Worm (Caenorhabditis elegans) whole organism, early embryonic: ENCODE data around the gene phy-3.

ENCODE experiments used
- B0310.2 ChIP-seq: sonication (generic microtip); optimal IDR thresholded peaks from 2 replicates; lab custom pipeline; 2016; ENCODE audit warnings: mild to moderate bottlenecking, missing genetic modification characterization, missing compliant biosample characterization
- F13C5.2 ChIP-seq: sonication (generic microtip); optimal IDR thresholded peaks from 2 replicates; lab custom pipeline; 2017; ENCODE audit warnings: mild to moderate bottlenecking, missing genetic modification characterization, inconsistent platforms, missing compliant biosample characterization
- aly-1 ChIP-seq: sonication (generic microtip); optimal IDR thresholded peaks from 2 replicates; lab custom pipeline; 2016; ENCODE audit warnings: missing genetic modification characterization, missing compliant biosample characterization
- ama-1 ChIP-seq: fragments of 150-350 bp; optimal IDR thresholded peaks from 2 replicates; lab custom pipeline; 2014
- ceh-13 ChIP-seq: fragments of 200-800 bp; sonication (Bioruptor generic); optimal IDR thresholded peaks from 2 replicates; lab custom pipeline; 2018; ENCODE audit warnings: mild to moderate bottlenecking, missing genetic modification characterization, missing compliant biosample characterization
- ceh-36 ChIP-seq: sonication (generic microtip); optimal IDR thresholded peaks from 2 replicates; lab custom pipeline; 2016; ENCODE audit warnings: missing genetic modification characterization, inconsistent platforms, missing compliant biosample characterization
- ets-7 ChIP-seq: sonication (generic microtip); optimal IDR thresholded peaks from 2 replicates; lab custom pipeline; 2016; ENCODE audit warnings: missing genotype, missing genetic modification characterization, missing compliant biosample characterization
- flt-1 ChIP-seq: fragments of 200-800 bp; sonication (Bioruptor generic); IDR thresholded peaks from 2 replicates; pipeline ENCODE4 v1.3.6; 2022; ENCODE audit warnings: missing genetic modification characterization, missing compliant biosample characterization
- hmbx-1 ChIP-seq: sonication (generic microtip); optimal IDR thresholded peaks from 2 replicates; lab custom pipeline; 2016; ENCODE audit warnings: mild to moderate bottlenecking, missing genetic modification characterization, missing compliant biosample characterization
- hmg-4 ChIP-seq: fragments of 200-800 bp; sonication (Bioruptor generic); optimal IDR thresholded peaks from 2 replicates; lab custom pipeline; 2018; ENCODE audit warnings: mild to moderate bottlenecking, missing genetic modification characterization, missing compliant biosample characterization
- hnd-1 ChIP-seq: sonication (generic microtip); optimal IDR thresholded peaks from 2 replicates; lab custom pipeline; 2016; ENCODE audit warnings: missing genetic modification characterization, missing compliant biosample characterization
- pes-1 ChIP-seq: fragments of 200-800 bp; sonication (Bioruptor generic); IDR thresholded peaks from 2 replicates; pipeline ENCODE4 v1.3.6; 2022; ENCODE audit warnings: missing genetic modification reagents, missing genetic modification characterization, missing compliant biosample characterization
- scrt-1 ChIP-seq: fragments of 200-800 bp; sonication (Bioruptor generic); IDR thresholded peaks from 2 replicates; pipeline ENCODE4 v1.3.6; 2022; ENCODE audit warnings: missing genetic modification characterization, missing compliant biosample characterization
- sea-1 ChIP-seq: fragments of 200-800 bp; sonication (Bioruptor generic); conservative IDR thresholded peaks from 2 replicates; pipeline ENCODE4 v1.3.6; 2022; ENCODE audit warnings: missing genetic modification characterization, missing compliant biosample characterization
- tbx-11 ChIP-seq: fragments of 200-800 bp; sonication (Bioruptor generic); IDR thresholded peaks from 2 replicates; pipeline ENCODE4 v1.3.6; 2022; ENCODE audit warnings: missing genetic modification characterization, missing compliant biosample characterization
- tbx-37 ChIP-seq: fragments of 200-800 bp; sonication (Bioruptor generic); conservative IDR thresholded peaks from 2 replicates; pipeline ENCODE4 v1.3.6; 2022; ENCODE audit warnings: missing genetic modification reagents, missing genetic modification characterization, missing compliant biosample characterization
- tra-4 ChIP-seq: sonication (generic microtip); optimal IDR thresholded peaks from 2 replicates; lab custom pipeline; 2017; ENCODE audit warnings: missing genetic modification characterization, missing compliant biosample characterization

phy-3 gene

ce11 chrV:16838435-16838834, 5.5 kb downstream of the phy-3 start:
- no peak for TF ChIP-seq pes-1 (GFP tag; lab: Robert Waterston, UW)
- no peak for TF ChIP-seq tra-4 (tag; lab: Kevin White, UChicago)
- TF ChIP-seq sea-1 (GFP tag; lab: Robert Waterston, UW) = no peak
- no peak for TF ChIP-seq tbx-37
- no peak for TF ChIP-seq ceh-13 (GFP tag; lab: Kevin White, UChicago)
- no peak for TF ChIP-seq hmbx-1 (tag; lab: Kevin White, UChicago)

ce11 chrV:16840283-16840682, 7.3 kb downstream of the phy-3 start:
- TF ChIP-seq pes-1 (GFP tag; lab: Robert Waterston, UW) (no peak), hmg-4 (GFP tag; lab: Kevin White, UChicago) (no peak), ceh-13 (GFP tag; lab: Kevin White, UChicago) (no peak), F13C5.2 (tag; lab: Kevin White, UChicago) (no peak), scrt-1 (GFP tag; lab: Robert Waterston, UW) (no peak), ets-7 (no peak), flt-1 (GFP tag; lab: Robert Waterston, UW) (no peak), tbx-11 (GFP tag; lab: Robert Waterston, UW) (no peak), ama-1 (lab: Kevin White, UChicago) (no peak), aly-1 (tag; lab: Kevin White, UChicago) (no peak), tra-4 (tag; lab: Kevin White, UChicago) (no peak), tbx-37 (no peak), hnd-1 (tag; lab: Kevin White, UChicago) (no peak), ceh-36 (tag; lab: Kevin White, UChicago) (no peak), sea-1 (GFP tag; lab: Robert Waterston, UW) (no peak), B0310.2 (tag; lab: Kevin White, UChicago) (no peak), hmbx-1 (tag; lab: Kevin White, UChicago) (no peak)

ce11 chrV:16840961-16841360, 8.0 kb downstream of the phy-3 start, which contains the start of gene clec-40:
Gene clec-40 (minus strand): TSS chrV:16841061.
- TF ChIP-seq sea-1 (GFP tag; lab: Robert Waterston, UW) (no peak), ama-1 (lab: Kevin White, UChicago) (no peak), flt-1 (GFP tag; lab: Robert Waterston, UW) (no peak), hmg-4 (GFP tag; lab: Kevin White, UChicago) (no peak), pes-1 (GFP tag; lab: Robert Waterston, UW) (no peak), ceh-36 (tag; lab: Kevin White, UChicago) (no peak)

ce11 chrV:16842941-16843340, 10.0 kb downstream of the phy-3 start, which contains the start of gene clec-25:
Gene clec-25 (plus strand): TSS chrV:16843241.
- TF ChIP-seq hnd-1 (tag; lab: Kevin White, UChicago) (no peak), F13C5.2 (tag; lab: Kevin White, UChicago) (no peak), hmbx-1 (tag; lab: Kevin White, UChicago) (no peak), tra-4 (tag; lab: Kevin White, UChicago) (no peak), tbx-11 (GFP tag; lab: Robert Waterston, UW) (no peak), hmg-4 (GFP tag; lab: Kevin White, UChicago) (no peak), B0310.2 (tag; lab: Kevin White, UChicago) (no peak), scrt-1 (GFP tag; lab: Robert Waterston, UW) (no peak), aly-1 (tag; lab: Kevin White, UChicago) (no peak), ets-7 (no peak), ceh-13 (GFP tag; lab: Kevin White, UChicago) (no peak), ama-1 (lab: Kevin White, UChicago) (no peak), ceh-36 (tag; lab: Kevin White, UChicago) (no peak), sea-1 (GFP tag; lab: Robert Waterston, UW) (no peak), tbx-37 (no peak), flt-1 (GFP tag; lab: Robert Waterston, UW) (no peak)

ce11 chrV:16848498-16848897, 15.5 kb downstream of the phy-3 start, which contains the start of the genes clec-36 and clec-26:
Gene clec-36 (minus strand): TSS chrV:16848598.
Gene clec-26 (plus strand): TSS chrV:16848611.
- TF ChIP-seq F13C5.2 (tag; lab: Kevin White, UChicago) (no peak), tbx-11 (GFP tag; lab: Robert Waterston, UW) (no peak), ceh-13 (GFP tag; lab: Kevin White, UChicago) (no peak), hmbx-1 (tag; lab: Kevin White, UChicago) (no peak), aly-1 (tag; lab: Kevin White, UChicago) (no peak), ama-1 (lab: Kevin White, UChicago) (no peak), tbx-37 (no peak), B0310.2 (tag; lab: Kevin White, UChicago) (no peak), pes-1 (GFP tag; lab: Robert Waterston, UW) (no peak)

- TF ChIP-seq hmg-4 (GFP tag; lab: Kevin White, UChicago) (no peak), flt-1 (GFP tag; lab: Robert Waterston, UW) (no peak), tbx-37 (no peak), tra-4 (tag; lab: Kevin White, UChicago) (no peak), ceh-36 (tag; lab: Kevin White, UChicago) (no peak), ama-1 (lab: Kevin White, UChicago) (no peak), sea-1 (GFP tag; lab: Robert Waterston, UW) (no peak), F13C5.2 (tag; lab: Kevin White, UChicago) (no peak), aly-1 (tag; lab: Kevin White, UChicago) (no peak), B0310.2 (tag; lab: Kevin White, UChicago) (no peak), ets-7 (no peak), hmbx-1 (tag; lab: Kevin White, UChicago) (no peak), scrt-1 (GFP tag; lab: Robert Waterston, UW) (no peak), tbx-11 (GFP tag; lab: Robert Waterston, UW) (no peak), pes-1 (GFP tag; lab: Robert Waterston, UW) (no peak), hnd-1 (tag; lab: Kevin White, UChicago) (no peak)
These were observed 19.0 kb downstream of the phy-3 start, which contains the start of gene clec-37 for ce11 chrV:16852002-16852401. Gene clec-37 (minus strand): TSS chrV:16852102.
